Worm (Caenorhabditis elegans): ENCODE data around the gene col-40.

DNA sequence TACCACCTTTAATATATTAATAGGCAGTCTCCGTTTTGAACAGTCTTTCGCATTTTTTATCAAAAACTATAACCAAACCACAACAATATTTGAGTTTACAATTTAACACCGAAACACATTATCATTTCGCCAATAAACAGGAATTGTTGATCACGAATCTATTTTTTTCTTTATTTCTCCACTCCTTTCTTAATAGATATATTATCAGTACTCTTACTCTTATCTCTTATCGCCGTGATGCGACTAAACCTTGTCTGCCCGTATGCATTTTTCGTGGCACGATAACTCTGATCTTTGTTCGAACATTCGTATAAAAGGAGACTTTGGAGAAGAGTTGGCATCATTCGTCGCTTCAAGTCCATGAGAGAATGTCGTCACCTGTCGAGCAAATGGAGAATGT lies 49.9 kb downstream of the col-40 start:
- TF ChIP-seq nhr-28 (tag; optimal IDR thresholded peaks at IDR 0.05): no peak
- no peak for TF ChIP-seq elt-1 (tag; optimal IDR thresholded peaks at IDR 0.05; ENCODE audit: borderline replicate concordance, insufficient read depth)
- TF ChIP-seq lin-32 (GFP tag; optimal IDR thresholded peaks at IDR 0.05): no peak
- TF ChIP-seq blmp-1 (tag; optimal IDR thresholded peaks at IDR 0.05): no peak
- TF ChIP-seq unc-62 (GFP tag; optimal IDR thresholded peaks at IDR 0.05): no peak
- no peak for TF ChIP-seq bed-3 (GFP tag; optimal IDR thresholded peaks at IDR 0.05)
- TF ChIP-seq ztf-11 (tag; optimal IDR thresholded peaks at IDR 0.05): no peak
- no peak for TF ChIP-seq ceh-43 (GFP tag; optimal IDR thresholded peaks at IDR 0.05)
- TF ChIP-seq nhr-237 (tag; optimal IDR thresholded peaks at IDR 0.05): no peak
- TF ChIP-seq lsy-2 (tag; optimal IDR thresholded peaks at IDR 0.05): no peak
- TF ChIP-seq snpc-4 (tag; optimal IDR thresholded peaks at IDR 0.05): no peak
- TF ChIP-seq lin-13 (tag; optimal IDR thresholded peaks at IDR 0.05): no peak
- TF ChIP-seq unc-120 (tag; optimal IDR thresholded peaks at IDR 0.05; ENCODE audit: poor library complexity, severe bottlenecking): no peak
